Worm (Caenorhabditis elegans) whole organism, young adult: ENCODE measurements around the gene F13A2.4.

Experiments
- F33H1.4 ChIP-seq: fragments of 200-800 bp; sonication (Bioruptor generic); IDR thresholded peaks from 2 replicates; pipeline ENCODE4 v1.3.6; 2022; ENCODE audit warnings: missing genetic modification reagents, missing genetic modification characterization, missing compliant biosample characterization
- F49E8.2 ChIP-seq: sonication (generic microtip); optimal IDR thresholded peaks from 3 replicates; lab custom pipeline; 2017; ENCODE audit warnings: missing genetic modification characterization, mild to moderate bottlenecking, missing compliant biosample characterization, antibody characterized with exemption, moderate library complexity; ENCODE audit not compliant: insufficient read depth
- F55B11.4 ChIP-seq: sonication (generic microtip); optimal IDR thresholded peaks from 2 replicates; lab custom pipeline; 2016; ENCODE audit warnings: missing compliant biosample characterization, missing genetic modification characterization, borderline replicate concordance; ENCODE audit not compliant: insufficient read depth
- F57A8.1 ChIP-seq: fragments of 200-800 bp; sonication (Bioruptor generic); optimal IDR thresholded peaks from 2 replicates; lab custom pipeline; 2018; ENCODE audit warnings: mild to moderate bottlenecking, missing genetic modification characterization, moderate library complexity, missing compliant biosample characterization
- K12H6.12 ChIP-seq: fragments of 200-800 bp; sonication (Bioruptor generic); optimal IDR thresholded peaks from 2 replicates; lab custom pipeline; 2018; ENCODE audit warnings: mild to moderate bottlenecking, missing genetic modification characterization, missing compliant biosample characterization
- T07F8.4 ChIP-seq: sonication (generic microtip); optimal IDR thresholded peaks from 2 replicates; lab custom pipeline; 2016; ENCODE audit warnings: mild to moderate bottlenecking, missing genetic modification characterization, moderate library complexity, missing compliant biosample characterization
- Y56A3A.18 ChIP-seq: fragments of 200-800 bp; sonication (Bioruptor generic); IDR thresholded peaks from 2 replicates; pipeline ENCODE4 v1.3.6; 2022; ENCODE audit warnings: missing genetic modification reagents, missing genetic modification characterization, missing compliant biosample characterization
- Y79H2A.3 ChIP-seq: fragments of 200-800 bp; sonication (Bioruptor generic); conservative IDR thresholded peaks from 2 replicates; pipeline ENCODE4 v1.3.6; 2022; ENCODE audit warnings: missing genetic modification reagents, missing genetic modification characterization, missing compliant biosample characterization
- ZK185.1 ChIP-seq: sonication (generic microtip); optimal IDR thresholded peaks from 2 replicates; lab custom pipeline; 2016; ENCODE audit warnings: mild to moderate bottlenecking, missing genetic modification characterization, missing compliant biosample characterization; ENCODE audit not compliant: poor library complexity, severe bottlenecking
- aptf-3 ChIP-seq: fragments of 200-800 bp; sonication (Bioruptor generic); IDR thresholded peaks from 2 replicates; pipeline ENCODE4 v1.3.6; 2022; ENCODE audit warnings: missing genetic modification characterization, missing compliant biosample characterization
- attf-3 ChIP-seq: fragments of 200-800 bp; sonication (Bioruptor generic); conservative IDR thresholded peaks from 2 replicates; pipeline ENCODE4 v1.3.6; 2022; ENCODE audit warnings: missing genetic modification reagents, missing genetic modification characterization, missing compliant biosample characterization
- attf-5 ChIP-seq: fragments of 200-800 bp; sonication (Bioruptor generic); optimal IDR thresholded peaks from 2 replicates; lab custom pipeline; 2018; ENCODE audit warnings: mild to moderate bottlenecking, missing genetic modification characterization, missing compliant biosample characterization
- ceh-91 ChIP-seq: fragments of 200-800 bp; sonication (Bioruptor generic); IDR thresholded peaks from 2 replicates; pipeline ENCODE4 v1.3.6; 2022; ENCODE audit warnings: missing genetic modification reagents, missing genetic modification characterization, missing compliant biosample characterization
- chd-7 ChIP-seq: sonication (generic microtip); optimal IDR thresholded peaks from 2 replicates; lab custom pipeline; 2016; ENCODE audit warnings: mild to moderate bottlenecking, missing genetic modification characterization, moderate library complexity, missing compliant biosample characterization
- die-1 ChIP-seq: sonication (generic microtip); optimal IDR thresholded peaks from 2 replicates; lab custom pipeline; 2016; ENCODE audit warnings: missing genotype, mild to moderate bottlenecking, missing genetic modification characterization, missing compliant biosample characterization
- dpff-1 ChIP-seq: sonication (generic microtip); optimal IDR thresholded peaks from 2 replicates; lab custom pipeline; 2017; ENCODE audit warnings: mild to moderate bottlenecking, missing genetic modification characterization, missing compliant biosample characterization
- ets-4 ChIP-seq: fragments of 200-800 bp; sonication (Bioruptor generic); optimal IDR thresholded peaks from 2 replicates; lab custom pipeline; 2018; ENCODE audit warnings: mild to moderate bottlenecking, missing genetic modification characterization, missing compliant biosample characterization
- fkh-3 ChIP-seq: sonication (generic microtip); optimal IDR thresholded peaks from 2 replicates; lab custom pipeline; 2016; ENCODE audit warnings: mild to moderate bottlenecking, missing genetic modification characterization, missing compliant biosample characterization
- gei-17 ChIP-seq: fragments of 200-800 bp; sonication (Bioruptor generic); optimal IDR thresholded peaks from 2 replicates; lab custom pipeline; 2018; ENCODE audit warnings: mild to moderate bottlenecking, missing genetic modification characterization, missing compliant biosample characterization
- hrde-1 ChIP-seq: sonication (generic microtip); optimal IDR thresholded peaks from 2 replicates; lab custom pipeline; 2016; ENCODE audit warnings: missing genetic modification characterization, mild to moderate bottlenecking, missing compliant biosample characterization, moderate library complexity, missing genotype, missing genetic modification reagents, borderline replicate concordance
- let-526 ChIP-seq: fragments of 200-800 bp; sonication (Bioruptor generic); IDR thresholded peaks from 2 replicates; pipeline ENCODE4 v1.3.6; 2022; ENCODE audit warnings: missing genetic modification reagents, missing genetic modification characterization, missing compliant biosample characterization
- let-607 ChIP-seq, 2 experiments: fragments of 200-800 bp in 1 of 2; sonication (Bioruptor generic) in 1 of 2; sonication (generic microtip) in 1 of 2; optimal IDR thresholded peaks; 2 replicates each; lab custom pipeline; 2016 to 2018; ENCODE audit warnings: mild to moderate bottlenecking in 2 of 2, missing compliant biosample characterization in 2 of 2, missing genetic modification characterization in 2 of 2, moderate library complexity in 2 of 2, missing genotype in 1 of 2
- lin-40 ChIP-seq: sonication (generic microtip); optimal IDR thresholded peaks from 2 replicates; lab custom pipeline; 2016; ENCODE audit warnings: missing genetic modification characterization, mild to moderate bottlenecking, missing compliant biosample characterization, missing genotype, missing genetic modification reagents
- lin-54 ChIP-seq: fragments of 200-800 bp; sonication (Bioruptor generic); optimal IDR thresholded peaks from 2 replicates; lab custom pipeline; 2018; ENCODE audit warnings: mild to moderate bottlenecking, missing genetic modification characterization, missing compliant biosample characterization
- lir-1 ChIP-seq: fragments of 200-800 bp; sonication (Bioruptor generic); conservative IDR thresholded peaks from 2 replicates; pipeline ENCODE4 v1.3.6; 2022; ENCODE audit warnings: missing genetic modification reagents, missing genetic modification characterization, missing compliant biosample characterization
- madf-3 ChIP-seq: fragments of 200-800 bp; sonication (Bioruptor generic); IDR thresholded peaks from 2 replicates; pipeline ENCODE4 v1.3.6; 2022; ENCODE audit warnings: missing genetic modification reagents, missing genetic modification characterization, missing compliant biosample characterization
- madf-6 ChIP-seq: fragments of 200-800 bp; sonication (Bioruptor generic); IDR thresholded peaks from 2 replicates; pipeline ENCODE4 v1.3.6; 2022; ENCODE audit warnings: missing genetic modification reagents, missing genetic modification characterization, missing compliant biosample characterization
- nhr-179 ChIP-seq: sonication (generic microtip); optimal IDR thresholded peaks from 2 replicates; lab custom pipeline; 2016; ENCODE audit warnings: mild to moderate bottlenecking, missing genetic modification characterization, missing compliant biosample characterization
- nhr-90 ChIP-seq: sonication (generic microtip); optimal IDR thresholded peaks from 2 replicates; lab custom pipeline; 2016; ENCODE audit warnings: missing genotype, mild to moderate bottlenecking, missing genetic modification characterization, missing compliant biosample characterization
- sea-2 ChIP-seq: fragments of 200-800 bp; sonication (Bioruptor generic); IDR thresholded peaks from 2 replicates; pipeline ENCODE4 v1.3.6; 2022; ENCODE audit warnings: missing genetic modification characterization, missing compliant biosample characterization
- snpc-4 ChIP-seq, 5 experiments: fragments of 150-350 bp in 1 of 5; sonication (generic microtip) in 4 of 5; optimal IDR thresholded peaks; 2 replicates each; lab custom pipeline; 2014 to 2018; ENCODE audit warnings: missing genetic modification characterization in 5 of 5, missing biosample characterization in 3 of 5, antibody characterized with exemption in 2 of 5, mild to moderate bottlenecking in 2 of 5, missing compliant biosample characterization in 2 of 5, missing genotype in 2 of 5, moderate library complexity in 2 of 5, missing genetic modification reagents in 1 of 5
- sptf-2 ChIP-seq: fragments of 200-800 bp; sonication (Bioruptor generic); optimal IDR thresholded peaks from 2 replicates; lab custom pipeline; 2018; ENCODE audit warnings: mild to moderate bottlenecking, missing genetic modification characterization, missing compliant biosample characterization
- tbp1 ChIP-seq: fragments of 200-800 bp; sonication (Bioruptor generic); optimal IDR thresholded peaks from 2 replicates; lab custom pipeline; 2018; ENCODE audit warnings: mild to moderate bottlenecking, missing genetic modification characterization, missing compliant biosample characterization
- unc-62 ChIP-seq: fragments of 150-350 bp; optimal IDR thresholded peaks from 2 replicates; lab custom pipeline; 2014; ENCODE audit warnings: missing biosample characterization, missing genetic modification reagents, missing genetic modification characterization
- zfh-2 ChIP-seq: fragments of 200-800 bp; sonication (Bioruptor generic); conservative IDR thresholded peaks from 2 replicates; pipeline ENCODE4 v1.3.6; 2022; ENCODE audit warnings: missing genetic modification reagents, missing genetic modification characterization, missing compliant biosample characterization
- ztf-18 ChIP-seq: sonication (generic microtip); optimal IDR thresholded peaks from 2 replicates; lab custom pipeline; 2016; ENCODE audit warnings: missing genotype, mild to moderate bottlenecking, missing genetic modification characterization, missing compliant biosample characterization
- ztf-22 ChIP-seq: fragments of 200-800 bp; sonication (Bioruptor generic); optimal IDR thresholded peaks from 2 replicates; lab custom pipeline; 2018; ENCODE audit warnings: mild to moderate bottlenecking, missing genetic modification characterization, moderate library complexity, missing compliant biosample characterization
- ztf-26 ChIP-seq: sonication (generic microtip); optimal IDR thresholded peaks from 2 replicates; lab custom pipeline; 2017; ENCODE audit warnings: missing genetic modification characterization, missing compliant biosample characterization
- ztf-3 ChIP-seq: fragments of 200-800 bp; sonication (Bioruptor generic); optimal IDR thresholded peaks from 2 replicates; lab custom pipeline; 2018; ENCODE audit warnings: mild to moderate bottlenecking, missing genetic modification characterization, missing compliant biosample characterization
- ztf-6 ChIP-seq: fragments of 200-800 bp; sonication (Bioruptor generic); IDR thresholded peaks from 2 replicates; pipeline ENCODE4 v1.3.6; 2022; ENCODE audit warnings: missing genetic modification reagents, missing genetic modification characterization, missing compliant biosample characterization

Gene F13A2.4

DNA sequence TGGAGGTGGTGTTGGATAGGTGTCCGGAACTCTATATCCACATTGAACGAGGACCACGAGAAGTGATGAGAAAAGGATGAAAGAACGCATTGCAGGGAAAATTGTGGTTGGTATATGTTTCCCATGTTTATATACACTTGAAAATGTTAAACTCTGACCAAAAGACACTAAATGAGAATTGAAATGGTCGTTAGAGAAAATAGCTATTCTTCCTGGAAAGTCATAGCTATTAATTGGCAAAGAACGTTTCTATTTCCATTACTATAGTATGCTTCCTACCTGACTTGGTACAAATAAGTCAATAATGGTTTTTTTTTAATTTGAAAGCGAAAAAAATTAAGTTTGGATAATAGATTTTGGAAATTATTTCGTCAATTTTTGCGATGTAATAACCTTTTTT lies 16.7 kb upstream of the F13A2.4 start, which contains the start of gene Y47D7A.18:
Gene Y47D7A.18 (minus strand): TSS at position 101 of the 400 bp plus-strand sequence.
- TF ChIP-seq nhr-90 (tag; lab: Kevin White, UChicago) (no peak), ztf-22 (GFP tag; lab: Kevin White, UChicago) (no peak), snpc-4 (GFP tag; optimal IDR thresholded peaks at IDR 0.05; lab: Kevin White, UChicago) (no peak), snpc-4 (tag; optimal IDR thresholded peaks at IDR 0.05; lab: Kevin White, UChicago) (no peak), F49E8.2 (tag; lab: Kevin White, UChicago) (no peak), F55B11.4 (no peak), sptf-2 (no peak), chd-7 (tag; lab: Kevin White, UChicago) (no peak), Y79H2A.3 (GFP tag; lab: Robert Waterston, UW) (no peak), attf-5 (no peak), ets-4 (GFP tag; lab: Kevin White, UChicago) (no peak), zfh-2 (GFP tag; lab: Robert Waterston, UW) (no peak), sea-2 (no peak), ztf-18 (tag; lab: Kevin White, UChicago) (no peak), Y56A3A.18 (GFP tag; lab: Robert Waterston, UW) (no peak)

DNA sequence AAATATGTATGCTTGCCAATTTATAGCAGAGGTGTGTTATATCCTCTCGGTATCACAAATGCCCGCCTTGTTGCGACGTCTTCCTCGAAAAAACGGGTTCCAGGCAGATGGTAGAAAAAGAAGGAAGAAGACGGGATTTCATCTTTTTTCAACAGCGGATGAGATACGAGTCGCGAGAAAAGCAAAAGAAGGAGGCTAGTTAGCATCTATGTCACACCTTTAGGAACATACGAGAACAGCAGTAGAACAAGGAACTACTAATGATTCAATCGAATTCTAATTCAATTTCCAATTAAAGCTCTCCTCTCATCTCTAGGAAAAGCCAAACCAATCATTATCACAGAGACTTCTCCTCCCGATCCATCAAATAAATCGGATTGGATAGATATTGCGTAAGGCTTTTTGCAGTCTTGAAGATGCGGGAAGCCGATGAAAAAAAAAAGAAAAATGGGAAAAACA lies 14.6 kb upstream of the F13A2.4 start, which contains the start of gene grl-5:
Gene grl-5 (minus strand): TSS at position 51 of the 459 bp plus-strand sequence.
- TF ChIP-seq ztf-3 (GFP tag; lab: Kevin White, UChicago) (no peak), lin-54 (GFP tag; lab: Kevin White, UChicago) (no peak), fkh-3 (tag; lab: Kevin White, UChicago) (no peak), gei-17 (GFP tag; lab: Kevin White, UChicago) (no peak), madf-3 (GFP tag; lab: Robert Waterston, UW) (no peak), die-1 (tag; lab: Kevin White, UChicago) (no peak), let-526 (GFP tag; lab: Robert Waterston, UW) (no peak)

DNA sequence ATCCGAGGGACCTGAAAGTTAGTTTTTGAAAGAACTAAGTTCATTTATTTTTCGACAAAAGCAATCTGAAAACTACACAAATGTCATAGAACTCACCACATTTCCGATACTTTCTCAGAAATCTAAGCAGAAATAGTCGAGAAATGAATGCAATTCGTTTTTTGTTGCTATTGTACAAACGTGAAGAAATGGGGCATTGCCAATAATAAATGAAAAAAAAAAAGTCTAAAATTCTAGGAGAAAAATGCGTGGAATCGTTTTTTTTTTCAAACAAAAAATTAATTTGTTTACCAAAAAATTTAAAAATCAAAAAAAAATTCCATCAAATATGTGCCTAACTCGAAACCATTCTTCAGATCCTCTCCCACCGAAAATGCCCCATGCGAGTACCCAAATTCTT lies 11.7 kb upstream of the F13A2.4 start, which contains the start of gene Y47D7A.17:
Gene Y47D7A.17 (minus strand): TSS at position 101 of the 400 bp plus-strand sequence.
- TF ChIP-seq hrde-1 = no peak
- no peak for TF ChIP-seq madf-6 (GFP tag; lab: Robert Waterston, UW)
- TF ChIP-seq nhr-179 (tag; lab: Kevin White, UChicago) = no peak
- TF ChIP-seq tbp1 (GFP tag; lab: Kevin White, UChicago) = no peak
- no peak for TF ChIP-seq ZK185.1
- TF ChIP-seq T07F8.4 (tag; lab: Kevin White, UChicago) = no peak
- no peak for TF ChIP-seq F57A8.1 (GFP tag; lab: Kevin White, UChicago)
- TF ChIP-seq K12H6.12 (tag; lab: Kevin White, UChicago) = no peak
- TF ChIP-seq lir-1 (GFP tag; lab: Robert Waterston, UW) = no peak
- no peak for TF ChIP-seq ztf-26
- TF ChIP-seq attf-3 (GFP tag; lab: Robert Waterston, UW) = no peak
- TF ChIP-seq F33H1.4 = no peak
- no peak for TF ChIP-seq ceh-91
- no peak for TF ChIP-seq unc-62
- no peak for TF ChIP-seq lin-40
- TF ChIP-seq ztf-6 (GFP tag; lab: Robert Waterston, UW) = no peak
- TF ChIP-seq let-607 (tag; optimal IDR thresholded peaks at IDR 0.05; lab: Kevin White, UChicago) = no peak
- TF ChIP-seq dpff-1 (tag; lab: Kevin White, UChicago) = no peak
- no peak for TF ChIP-seq aptf-3 (GFP tag; lab: Robert Waterston, UW)
- no peak for TF ChIP-seq let-526 (GFP tag; lab: Robert Waterston, UW)
